Fruit fly (Drosophila melanogaster) whole organism, prepupa: ENCODE measurements around the gene CG31115.

ENCODE experiments used
- Blimp-1 ChIP-seq: fragments of 200-800 bp; sonication (Bioruptor generic); optimal IDR thresholded peaks from 3 replicates; lab custom pipeline; 2017; ENCODE audit warnings: missing biosample characterization, missing genetic modification characterization, mild to moderate bottlenecking, moderate library complexity, missing genetic modification reagents
- CG11294 ChIP-seq: fragments of 200-800 bp; sonication (Bioruptor generic); IDR thresholded peaks from 2 replicates; pipeline ENCODE4 v1.3.6; 2022; ENCODE audit warnings: missing biosample characterization, missing genetic modification characterization
- CG11762 ChIP-seq: fragments of 200-800 bp; sonication (Bioruptor generic); optimal IDR thresholded peaks from 3 replicates; lab custom pipeline; 2016; ENCODE audit warnings: missing biosample characterization, missing genetic modification characterization; ENCODE audit not compliant: insufficient read depth
- CG15336 ChIP-seq: fragments of 200-800 bp; sonication (Bioruptor generic); IDR thresholded peaks from 2 replicates; pipeline ENCODE4 v1.3.6; 2022; ENCODE audit warnings: missing biosample characterization, missing genetic modification characterization
- CG1621 ChIP-seq: fragments of 200-800 bp; sonication (Bioruptor generic); optimal IDR thresholded peaks from 3 replicates; lab custom pipeline; 2018; ENCODE audit warnings: missing biosample characterization, mild to moderate bottlenecking, missing genetic modification characterization
- CG16779 ChIP-seq: fragments of 200-800 bp; sonication (Bioruptor generic); optimal IDR thresholded peaks from 3 replicates; lab custom pipeline; 2017; ENCODE audit warnings: missing biosample characterization, mild to moderate bottlenecking, missing genetic modification characterization
- CG3032 ChIP-seq: fragments of 200-800 bp; optimal IDR thresholded peaks from 2 replicates; lab custom pipeline; 2019; ENCODE audit warnings: missing biosample characterization, mild to moderate bottlenecking, missing genetic modification characterization, moderate library complexity
- CG31627 ChIP-seq: fragments of 200-800 bp; sonication (Bioruptor generic); optimal IDR thresholded peaks from 3 replicates; lab custom pipeline; 2016; ENCODE audit warnings: missing biosample characterization, missing genetic modification characterization
- CG3919 ChIP-seq: fragments of 200-800 bp; sonication (Bioruptor generic); optimal IDR thresholded peaks from 3 replicates; lab custom pipeline; 2016; ENCODE audit warnings: missing biosample characterization, missing genetic modification characterization
- CG4318 ChIP-seq: fragments of 200-800 bp; sonication (Bioruptor generic); optimal IDR thresholded peaks from 3 replicates; lab custom pipeline; 2017; ENCODE audit warnings: missing biosample characterization, mild to moderate bottlenecking, missing genetic modification characterization
- CG6163 ChIP-seq: fragments of 200-800 bp; sonication (Bioruptor generic); IDR thresholded peaks from 3 replicates; pipeline ENCODE4 v1.3.6; 2022; ENCODE audit warnings: missing biosample characterization, missing genetic modification characterization
- CG6276 ChIP-seq: fragments of 200-800 bp; sonication (Bioruptor generic); optimal IDR thresholded peaks from 2 replicates; lab custom pipeline; 2017; ENCODE audit warnings: missing biosample characterization, mild to moderate bottlenecking, missing genetic modification characterization
- CG6792 ChIP-seq: fragments of 200-800 bp; sonication (Bioruptor generic); optimal IDR thresholded peaks from 3 replicates; lab custom pipeline; 2016; ENCODE audit warnings: missing biosample characterization, missing genetic modification characterization
- CG6808 ChIP-seq: fragments of 200-800 bp; sonication (Bioruptor generic); optimal IDR thresholded peaks from 3 replicates; lab custom pipeline; 2017; ENCODE audit warnings: missing biosample characterization, missing genetic modification characterization, mild to moderate bottlenecking, moderate library complexity, missing genetic modification reagents
- CG6854 ChIP-seq: fragments of 200-800 bp; sonication (Bioruptor generic); optimal IDR thresholded peaks from 2 replicates; lab custom pipeline; 2017; ENCODE audit warnings: missing biosample characterization, mild to moderate bottlenecking, missing genetic modification characterization
- CG7368 ChIP-seq: fragments of 200-800 bp; sonication (Bioruptor generic); optimal IDR thresholded peaks from 3 replicates; lab custom pipeline; 2016; ENCODE audit warnings: missing biosample characterization, missing genetic modification characterization
- CG8119 ChIP-seq: fragments of 200-800 bp; sonication (Bioruptor generic); IDR thresholded peaks from 3 replicates; pipeline ENCODE4 v1.3.6; 2022; ENCODE audit warnings: missing biosample characterization, missing genetic modification characterization
- CG8319 ChIP-seq: fragments of 200-800 bp; sonication (Bioruptor generic); optimal IDR thresholded peaks from 3 replicates; lab custom pipeline; 2016; ENCODE audit warnings: missing biosample characterization, missing genetic modification characterization
- CG8632 ChIP-seq: fragments of 200-800 bp; sonication (Bioruptor generic); optimal IDR thresholded peaks from 3 replicates; lab custom pipeline; 2016; ENCODE audit warnings: missing biosample characterization, missing genetic modification characterization
- CG9139 ChIP-seq: fragments of 200-800 bp; sonication (Bioruptor generic); optimal IDR thresholded peaks from 3 replicates; lab custom pipeline; 2017; ENCODE audit warnings: missing biosample characterization, mild to moderate bottlenecking, missing genetic modification characterization
- Eip75B ChIP-seq: fragments of 200-800 bp; sonication (Bioruptor generic); optimal IDR thresholded peaks from 3 replicates; lab custom pipeline; 2016; ENCODE audit warnings: missing biosample characterization, missing genetic modification characterization
- Eip93F ChIP-seq: fragments of 200-800 bp; sonication (Bioruptor generic); optimal IDR thresholded peaks from 2 replicates; lab custom pipeline; 2016; ENCODE audit warnings: missing biosample characterization, mild to moderate bottlenecking, missing genetic modification characterization
- Ets96B ChIP-seq: fragments of 200-800 bp; optimal IDR thresholded peaks from 2 replicates; lab custom pipeline; 2019; ENCODE audit warnings: missing biosample characterization, mild to moderate bottlenecking, missing genetic modification characterization, moderate library complexity
- Hr39 ChIP-seq: fragments of 200-800 bp; sonication (Bioruptor generic); optimal IDR thresholded peaks from 2 replicates; lab custom pipeline; 2016; ENCODE audit warnings: missing biosample characterization, missing genetic modification characterization
- Hr4 ChIP-seq: fragments of 200-800 bp; sonication (Bioruptor generic); optimal IDR thresholded peaks from 3 replicates; lab custom pipeline; 2016; ENCODE audit warnings: missing biosample characterization, missing genetic modification characterization
- Lpt ChIP-seq: fragments of 200-800 bp; sonication (Bioruptor generic); optimal IDR thresholded peaks from 3 replicates; lab custom pipeline; 2016; ENCODE audit warnings: missing biosample characterization, missing genetic modification characterization
- Met ChIP-seq: fragments of 200-800 bp; sonication (Bioruptor generic); optimal IDR thresholded peaks from 3 replicates; lab custom pipeline; 2016; ENCODE audit warnings: missing biosample characterization, missing genetic modification characterization
- OdsH ChIP-seq: fragments of 200-800 bp; sonication (Bioruptor generic); optimal IDR thresholded peaks from 3 replicates; lab custom pipeline; 2016; ENCODE audit warnings: missing biosample characterization, missing genetic modification characterization
- Sox102F ChIP-seq: fragments of 200-800 bp; sonication (Bioruptor generic); optimal IDR thresholded peaks from 2 replicates; lab custom pipeline; 2016; ENCODE audit warnings: missing biosample characterization, mild to moderate bottlenecking, missing genetic modification characterization
- Sox15 ChIP-seq: fragments of 200-800 bp; sonication (Bioruptor generic); optimal IDR thresholded peaks from 3 replicates; lab custom pipeline; 2016; ENCODE audit warnings: missing biosample characterization, missing genetic modification characterization
- achi ChIP-seq: fragments of 200-800 bp; sonication (Bioruptor generic); optimal IDR thresholded peaks from 3 replicates; lab custom pipeline; 2016; ENCODE audit warnings: missing biosample characterization, missing genetic modification characterization
- acj6 ChIP-seq: fragments of 200-800 bp; sonication (Bioruptor generic); optimal IDR thresholded peaks from 3 replicates; lab custom pipeline; 2016; ENCODE audit warnings: missing biosample characterization, missing genetic modification characterization
- cyc ChIP-seq: fragments of 200-800 bp; sonication (Bioruptor generic); optimal IDR thresholded peaks from 3 replicates; lab custom pipeline; 2016; ENCODE audit warnings: missing biosample characterization, missing genetic modification characterization
- dsx ChIP-seq: fragments of 200-800 bp; optimal IDR thresholded peaks from 3 replicates; lab custom pipeline; 2019; ENCODE audit warnings: missing biosample characterization, mild to moderate bottlenecking, missing genetic modification characterization, moderate library complexity; ENCODE audit not compliant: poor library complexity, severe bottlenecking
- fd59A ChIP-seq: fragments of 200-800 bp; sonication (Bioruptor generic); optimal IDR thresholded peaks from 2 replicates; lab custom pipeline; 2017; ENCODE audit warnings: missing biosample characterization, mild to moderate bottlenecking, missing genetic modification characterization, missing genetic modification reagents
- fkh ChIP-seq: fragments of 200-800 bp; sonication (Bioruptor generic); optimal IDR thresholded peaks from 3 replicates; lab custom pipeline; 2017; ENCODE audit warnings: missing biosample characterization, mild to moderate bottlenecking, missing genetic modification characterization, moderate library complexity
- lz ChIP-seq: fragments of 200-800 bp; sonication (Bioruptor generic); optimal IDR thresholded peaks from 3 replicates; lab custom pipeline; 2016; ENCODE audit warnings: missing biosample characterization, missing genetic modification characterization
- net ChIP-seq: fragments of 200-800 bp; sonication (Bioruptor generic); optimal IDR thresholded peaks from 3 replicates; lab custom pipeline; 2016; ENCODE audit warnings: missing biosample characterization, missing genetic modification characterization
- pdm3 ChIP-seq: fragments of 200-800 bp; sonication (Bioruptor generic); optimal IDR thresholded peaks from 3 replicates; lab custom pipeline; 2016; ENCODE audit warnings: missing biosample characterization, missing genetic modification characterization
- salr ChIP-seq, 2 experiments: fragments of 200-800 bp; sonication (Bioruptor generic); optimal IDR thresholded peaks; 3 replicates each; lab custom pipeline; 2016 to 2018; ENCODE audit warnings: missing biosample characterization in 2 of 2, missing genetic modification characterization in 2 of 2, mild to moderate bottlenecking in 1 of 2
- spab ChIP-seq: fragments of 200-800 bp; sonication (Bioruptor generic); optimal IDR thresholded peaks from 2 replicates; lab custom pipeline; 2017; ENCODE audit warnings: missing biosample characterization, mild to moderate bottlenecking, missing genetic modification characterization, missing genetic modification reagents
- topi ChIP-seq: fragments of 200-800 bp; sonication (Bioruptor generic); optimal IDR thresholded peaks from 3 replicates; lab custom pipeline; 2016; ENCODE audit warnings: missing biosample characterization, missing genetic modification characterization
- vri ChIP-seq: fragments of 200-800 bp; sonication (Bioruptor generic); optimal IDR thresholded peaks from 3 replicates; lab custom pipeline; 2016; ENCODE audit warnings: missing biosample characterization, mild to moderate bottlenecking, missing genetic modification characterization

Gene CG31115

dm6 chr3R:25004763-25005162, 32.0 kb upstream of the CG31115 start (continued):
- no peak for TF ChIP-seq dsx (GFP tag; lab: Kevin White, UChicago)
- no peak for TF ChIP-seq Met (GFP tag; lab: Kevin White, UChicago)
- peak; percentile 47 for TF ChIP-seq pdm3
- peak; percentile 70; the same call in 2 of the 3 replicates for TF ChIP-seq CG8119 (GFP tag; lab: Robert Waterston, UW)
- no peak for TF ChIP-seq CG6792 (GFP tag; lab: Kevin White, UChicago)
- TF ChIP-seq topi, result peak; percentile 24
- TF ChIP-seq CG11762 (GFP tag; lab: Kevin White, UChicago), result peak; percentile 9
- TF ChIP-seq CG9139, result no peak
- TF ChIP-seq spab (GFP tag; lab: Kevin White, UChicago), result no peak
- TF ChIP-seq CG8319 (GFP tag; lab: Kevin White, UChicago), result no peak
- peak; percentile 49 for TF ChIP-seq CG6276
- no peak for TF ChIP-seq Sox102F (GFP tag; lab: Kevin White, UChicago)
- peak; percentile 39 for TF ChIP-seq Hr39 (GFP tag; lab: Kevin White, UChicago)
- peak; percentile 63 for TF ChIP-seq OdsH
- TF ChIP-seq CG31627, result peak; percentile 10
- TF ChIP-seq CG3032 (tag; lab: Kevin White, UChicago), result no peak
- no peak for TF ChIP-seq Eip93F (GFP tag; lab: Kevin White, UChicago)
- peak; percentile 30 for TF ChIP-seq cyc (GFP tag; lab: Kevin White, UChicago)
- peak; percentile 66 for TF ChIP-seq CG15336 (GFP tag; lab: Robert Waterston, UW)
- TF ChIP-seq net (GFP tag; lab: Kevin White, UChicago), result peak; percentile 39
- no peak for TF ChIP-seq CG16779 (tag; lab: Kevin White, UChicago)
- TF ChIP-seq CG6854, result no peak
- TF ChIP-seq achi, result peak; percentile 37
- TF ChIP-seq CG6808 (GFP tag; lab: Kevin White, UChicago), result no peak
- no peak for TF ChIP-seq Eip75B (GFP tag; lab: Kevin White, UChicago)
- TF ChIP-seq vri, result no peak
- no peak for TF ChIP-seq lz (GFP tag; lab: Kevin White, UChicago)
- no peak for TF ChIP-seq Ets96B (tag; lab: Kevin White, UChicago)
- TF ChIP-seq CG6163 (GFP tag; lab: Robert Waterston, UW), result 0 out of 3 replicates have a peak, but pooled peaks have one; percentile 56
- 0 out of 2 replicates have a peak, but pooled peaks have one; percentile 26 for TF ChIP-seq CG11294 (GFP tag; lab: Robert Waterston, UW)
- TF ChIP-seq CG8632 (GFP tag; lab: Kevin White, UChicago), result no peak
- TF ChIP-seq CG3919 (GFP tag; lab: Kevin White, UChicago), result peak; percentile 62
- peak; percentile 1 for TF ChIP-seq CG7368 (GFP tag; lab: Kevin White, UChicago)
- TF ChIP-seq Hr4 (GFP tag; lab: Kevin White, UChicago), result peak; percentile 81
- no peak for TF ChIP-seq CG1621 (tag; lab: Kevin White, UChicago)
- peak; percentile 52 for TF ChIP-seq CG4318 (GFP tag; lab: Kevin White, UChicago)

dm6 chr3R:25005748-25006147, 31.0 kb upstream of the CG31115 start:
- no peak for TF ChIP-seq Hr39 (GFP tag; lab: Kevin White, UChicago)
- no peak for TF ChIP-seq salr (GFP tag; optimal IDR thresholded peaks at IDR 0.05; lab: Kevin White, UChicago)
- no peak for TF ChIP-seq Sox102F (GFP tag; lab: Kevin White, UChicago)
- no peak for TF ChIP-seq dsx (GFP tag; lab: Kevin White, UChicago)
- TF ChIP-seq spab (GFP tag; lab: Kevin White, UChicago), result no peak
- no peak for TF ChIP-seq Lpt (GFP tag; lab: Kevin White, UChicago)
- TF ChIP-seq Sox15 (GFP tag; lab: Kevin White, UChicago), result no peak
- no peak for TF ChIP-seq CG31627
- no peak for TF ChIP-seq fkh
- no peak for TF ChIP-seq Blimp-1 (GFP tag; lab: Kevin White, UChicago)
- TF ChIP-seq OdsH, result no peak
- TF ChIP-seq cyc (GFP tag; lab: Kevin White, UChicago), result no peak
- no peak for TF ChIP-seq fd59A (GFP tag; lab: Kevin White, UChicago)
- no peak for TF ChIP-seq CG6792 (GFP tag; lab: Kevin White, UChicago)
- no peak for TF ChIP-seq acj6 (GFP tag; lab: Kevin White, UChicago)
- no peak for TF ChIP-seq CG6163 (GFP tag; lab: Robert Waterston, UW)
- no peak for TF ChIP-seq lz (GFP tag; lab: Kevin White, UChicago)
- TF ChIP-seq CG4318 (GFP tag; lab: Kevin White, UChicago), result no peak
